Worm (Caenorhabditis elegans) whole organism, early embryonic: ENCODE results near the gene sri-77.

ENCODE experiments used
- B0310.2 ChIP-seq: sonication (generic microtip); optimal IDR thresholded peaks from 2 replicates; lab custom pipeline; 2016; ENCODE audit warnings: mild to moderate bottlenecking, missing genetic modification characterization, missing compliant biosample characterization
- aly-1 ChIP-seq: sonication (generic microtip); optimal IDR thresholded peaks from 2 replicates; lab custom pipeline; 2016; ENCODE audit warnings: missing genetic modification characterization, missing compliant biosample characterization
- ama-1 ChIP-seq: fragments of 150-350 bp; optimal IDR thresholded peaks from 2 replicates; lab custom pipeline; 2014
- ceh-36 ChIP-seq: sonication (generic microtip); optimal IDR thresholded peaks from 2 replicates; lab custom pipeline; 2016; ENCODE audit warnings: missing genetic modification characterization, inconsistent platforms, missing compliant biosample characterization
- ets-7 ChIP-seq: sonication (generic microtip); optimal IDR thresholded peaks from 2 replicates; lab custom pipeline; 2016; ENCODE audit warnings: missing genotype, missing genetic modification characterization, missing compliant biosample characterization
- hmbx-1 ChIP-seq: sonication (generic microtip); optimal IDR thresholded peaks from 2 replicates; lab custom pipeline; 2016; ENCODE audit warnings: mild to moderate bottlenecking, missing genetic modification characterization, missing compliant biosample characterization
- hmg-4 ChIP-seq: fragments of 200-800 bp; sonication (Bioruptor generic); optimal IDR thresholded peaks from 2 replicates; lab custom pipeline; 2018; ENCODE audit warnings: mild to moderate bottlenecking, missing genetic modification characterization, missing compliant biosample characterization
- hnd-1 ChIP-seq: sonication (generic microtip); optimal IDR thresholded peaks from 2 replicates; lab custom pipeline; 2016; ENCODE audit warnings: missing genetic modification characterization, missing compliant biosample characterization
- pes-1 ChIP-seq: fragments of 200-800 bp; sonication (Bioruptor generic); IDR thresholded peaks from 2 replicates; pipeline ENCODE4 v1.3.6; 2022; ENCODE audit warnings: missing genetic modification reagents, missing genetic modification characterization, missing compliant biosample characterization
- scrt-1 ChIP-seq: fragments of 200-800 bp; sonication (Bioruptor generic); IDR thresholded peaks from 2 replicates; pipeline ENCODE4 v1.3.6; 2022; ENCODE audit warnings: missing genetic modification characterization, missing compliant biosample characterization
- sea-1 ChIP-seq: fragments of 200-800 bp; sonication (Bioruptor generic); conservative IDR thresholded peaks from 2 replicates; pipeline ENCODE4 v1.3.6; 2022; ENCODE audit warnings: missing genetic modification characterization, missing compliant biosample characterization
- tbx-11 ChIP-seq: fragments of 200-800 bp; sonication (Bioruptor generic); IDR thresholded peaks from 2 replicates; pipeline ENCODE4 v1.3.6; 2022; ENCODE audit warnings: missing genetic modification characterization, missing compliant biosample characterization
- tbx-37 ChIP-seq: fragments of 200-800 bp; sonication (Bioruptor generic); conservative IDR thresholded peaks from 2 replicates; pipeline ENCODE4 v1.3.6; 2022; ENCODE audit warnings: missing genetic modification reagents, missing genetic modification characterization, missing compliant biosample characterization
- tra-4 ChIP-seq: sonication (generic microtip); optimal IDR thresholded peaks from 2 replicates; lab custom pipeline; 2017; ENCODE audit warnings: missing genetic modification characterization, missing compliant biosample characterization

DNA sequence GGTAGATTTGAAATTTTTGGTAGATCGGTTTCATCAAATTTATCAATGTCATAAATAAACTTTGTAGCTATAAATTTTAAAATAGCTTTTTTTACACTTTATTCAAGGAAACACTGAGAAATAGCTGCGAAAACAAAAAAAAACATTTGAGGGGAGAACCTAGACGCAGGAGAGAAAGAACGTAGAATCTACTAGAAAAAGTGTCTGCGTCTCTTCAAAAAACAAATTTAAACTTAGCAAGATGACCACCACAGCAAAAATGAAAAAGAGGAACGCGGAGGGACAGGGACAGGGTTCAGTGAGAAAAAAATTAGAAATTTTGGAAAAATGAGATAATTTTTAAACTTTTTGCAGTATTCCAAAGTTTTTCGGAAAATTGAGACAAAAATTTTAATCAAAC, 43.8 kb upstream of the sri-77 start:
- TF ChIP-seq hmg-4 (GFP tag; lab: Kevin White, UChicago): no peak
- TF ChIP-seq scrt-1 (GFP tag; lab: Robert Waterston, UW): no peak
- no peak for TF ChIP-seq B0310.2 (tag; lab: Kevin White, UChicago)
- no peak for TF ChIP-seq ama-1 (lab: Kevin White, UChicago)
- TF ChIP-seq hmbx-1 (tag; lab: Kevin White, UChicago): no peak
- no peak for TF ChIP-seq pes-1
- no peak for TF ChIP-seq tbx-11
- no peak for TF ChIP-seq sea-1
- TF ChIP-seq aly-1 (tag; lab: Kevin White, UChicago): no peak
- no peak for TF ChIP-seq tra-4 (tag; lab: Kevin White, UChicago)
- no peak for TF ChIP-seq hnd-1 (tag; lab: Kevin White, UChicago)
- TF ChIP-seq ets-7: no peak
- no peak for TF ChIP-seq tbx-37 (GFP tag; lab: Robert Waterston, UW)
- TF ChIP-seq ceh-36 (tag; lab: Kevin White, UChicago): no peak
